Fruit fly (Drosophila melanogaster) whole organism, prepupa: ENCODE measurements around the gene CG3703.

ENCODE experiments used
- CG10631 ChIP-seq: fragments of 200-800 bp; sonication (Bioruptor generic); optimal IDR thresholded peaks from 2 replicates; lab custom pipeline; 2016; ENCODE audit warnings: missing biosample characterization, missing genetic modification characterization
- CG10669 ChIP-seq: fragments of 200-800 bp; sonication (Bioruptor generic); optimal IDR thresholded peaks from 3 replicates; lab custom pipeline; 2018; ENCODE audit warnings: missing biosample characterization, mild to moderate bottlenecking, missing genetic modification characterization, moderate library complexity
- CG11294 ChIP-seq: fragments of 200-800 bp; sonication (Bioruptor generic); IDR thresholded peaks from 2 replicates; pipeline ENCODE4 v1.3.6; 2022; ENCODE audit warnings: missing biosample characterization, missing genetic modification characterization
- CG15336 ChIP-seq: fragments of 200-800 bp; sonication (Bioruptor generic); IDR thresholded peaks from 2 replicates; pipeline ENCODE4 v1.3.6; 2022; ENCODE audit warnings: missing biosample characterization, missing genetic modification characterization
- CG1621 ChIP-seq: fragments of 200-800 bp; sonication (Bioruptor generic); optimal IDR thresholded peaks from 3 replicates; lab custom pipeline; 2018; ENCODE audit warnings: missing biosample characterization, mild to moderate bottlenecking, missing genetic modification characterization
- CG3032 ChIP-seq: fragments of 200-800 bp; optimal IDR thresholded peaks from 2 replicates; lab custom pipeline; 2019; ENCODE audit warnings: missing biosample characterization, mild to moderate bottlenecking, missing genetic modification characterization, moderate library complexity
- CG31627 ChIP-seq: fragments of 200-800 bp; sonication (Bioruptor generic); optimal IDR thresholded peaks from 3 replicates; lab custom pipeline; 2016; ENCODE audit warnings: missing biosample characterization, missing genetic modification characterization
- CG32006 ChIP-seq: fragments of 200-800 bp; sonication (Bioruptor generic); optimal IDR thresholded peaks from 3 replicates; lab custom pipeline; 2017; ENCODE audit warnings: missing biosample characterization, mild to moderate bottlenecking, missing genetic modification characterization
- CG34406 ChIP-seq: fragments of 200-800 bp; sonication (Bioruptor generic); optimal IDR thresholded peaks from 3 replicates; lab custom pipeline; 2016; ENCODE audit warnings: missing biosample characterization, missing genetic modification characterization
- CG3919 ChIP-seq: fragments of 200-800 bp; sonication (Bioruptor generic); optimal IDR thresholded peaks from 3 replicates; lab custom pipeline; 2016; ENCODE audit warnings: missing biosample characterization, missing genetic modification characterization
- CG4318 ChIP-seq: fragments of 200-800 bp; sonication (Bioruptor generic); optimal IDR thresholded peaks from 3 replicates; lab custom pipeline; 2017; ENCODE audit warnings: missing biosample characterization, mild to moderate bottlenecking, missing genetic modification characterization
- CG6163 ChIP-seq: fragments of 200-800 bp; sonication (Bioruptor generic); IDR thresholded peaks from 3 replicates; pipeline ENCODE4 v1.3.6; 2022; ENCODE audit warnings: missing biosample characterization, missing genetic modification characterization
- CG6276 ChIP-seq: fragments of 200-800 bp; sonication (Bioruptor generic); optimal IDR thresholded peaks from 2 replicates; lab custom pipeline; 2017; ENCODE audit warnings: missing biosample characterization, mild to moderate bottlenecking, missing genetic modification characterization
- CG6792 ChIP-seq: fragments of 200-800 bp; sonication (Bioruptor generic); optimal IDR thresholded peaks from 3 replicates; lab custom pipeline; 2016; ENCODE audit warnings: missing biosample characterization, missing genetic modification characterization
- CG7368 ChIP-seq: fragments of 200-800 bp; sonication (Bioruptor generic); optimal IDR thresholded peaks from 3 replicates; lab custom pipeline; 2016; ENCODE audit warnings: missing biosample characterization, missing genetic modification characterization
- CG8119 ChIP-seq: fragments of 200-800 bp; sonication (Bioruptor generic); IDR thresholded peaks from 3 replicates; pipeline ENCODE4 v1.3.6; 2022; ENCODE audit warnings: missing biosample characterization, missing genetic modification characterization
- CG8319 ChIP-seq: fragments of 200-800 bp; sonication (Bioruptor generic); optimal IDR thresholded peaks from 3 replicates; lab custom pipeline; 2016; ENCODE audit warnings: missing biosample characterization, missing genetic modification characterization
- Eip75B ChIP-seq: fragments of 200-800 bp; sonication (Bioruptor generic); optimal IDR thresholded peaks from 3 replicates; lab custom pipeline; 2016; ENCODE audit warnings: missing biosample characterization, missing genetic modification characterization
- Eip78C ChIP-seq: fragments of 200-800 bp; sonication (Bioruptor generic); peaks from one replicate; lab custom pipeline; 2016; ENCODE audit warnings: missing biosample characterization, missing genetic modification characterization
- Eip93F ChIP-seq: fragments of 200-800 bp; sonication (Bioruptor generic); optimal IDR thresholded peaks from 2 replicates; lab custom pipeline; 2016; ENCODE audit warnings: missing biosample characterization, mild to moderate bottlenecking, missing genetic modification characterization
- Ets21C ChIP-seq: fragments of 200-800 bp; sonication (Bioruptor generic); optimal IDR thresholded peaks from 3 replicates; lab custom pipeline; 2016; ENCODE audit warnings: missing biosample characterization, missing genetic modification characterization
- Ets96B ChIP-seq: fragments of 200-800 bp; optimal IDR thresholded peaks from 2 replicates; lab custom pipeline; 2019; ENCODE audit warnings: missing biosample characterization, mild to moderate bottlenecking, missing genetic modification characterization, moderate library complexity
- Gug ChIP-seq: fragments of 200-800 bp; sonication (Bioruptor generic); IDR thresholded peaks from 2 replicates; pipeline ENCODE4 v1.3.6; 2022; ENCODE audit warnings: missing biosample characterization, missing genetic modification characterization
- Hr4 ChIP-seq: fragments of 200-800 bp; sonication (Bioruptor generic); optimal IDR thresholded peaks from 3 replicates; lab custom pipeline; 2016; ENCODE audit warnings: missing biosample characterization, missing genetic modification characterization
- Lpt ChIP-seq: fragments of 200-800 bp; sonication (Bioruptor generic); optimal IDR thresholded peaks from 3 replicates; lab custom pipeline; 2016; ENCODE audit warnings: missing biosample characterization, missing genetic modification characterization
- OdsH ChIP-seq: fragments of 200-800 bp; sonication (Bioruptor generic); optimal IDR thresholded peaks from 3 replicates; lab custom pipeline; 2016; ENCODE audit warnings: missing biosample characterization, missing genetic modification characterization
- dac ChIP-seq: fragments of 200-800 bp; sonication (Bioruptor generic); optimal IDR thresholded peaks from 2 replicates; lab custom pipeline; 2017; ENCODE audit warnings: missing biosample characterization, mild to moderate bottlenecking, missing genetic modification characterization
- dsx ChIP-seq: fragments of 200-800 bp; optimal IDR thresholded peaks from 3 replicates; lab custom pipeline; 2019; ENCODE audit warnings: missing biosample characterization, mild to moderate bottlenecking, missing genetic modification characterization, moderate library complexity; ENCODE audit not compliant: poor library complexity, severe bottlenecking
- eg ChIP-seq: fragments of 200-800 bp; sonication (Bioruptor generic); IDR thresholded peaks from 3 replicates; pipeline ENCODE4 v1.3.6; 2022; ENCODE audit warnings: missing biosample characterization, missing genetic modification characterization
- fd85E ChIP-seq: fragments of 200-800 bp; sonication (Bioruptor generic); optimal IDR thresholded peaks from 3 replicates; lab custom pipeline; 2016; ENCODE audit warnings: missing biosample characterization, missing genetic modification characterization
- lz ChIP-seq: fragments of 200-800 bp; sonication (Bioruptor generic); optimal IDR thresholded peaks from 3 replicates; lab custom pipeline; 2016; ENCODE audit warnings: missing biosample characterization, missing genetic modification characterization
- net ChIP-seq: fragments of 200-800 bp; sonication (Bioruptor generic); optimal IDR thresholded peaks from 3 replicates; lab custom pipeline; 2016; ENCODE audit warnings: missing biosample characterization, missing genetic modification characterization
- pdm3 ChIP-seq: fragments of 200-800 bp; sonication (Bioruptor generic); optimal IDR thresholded peaks from 3 replicates; lab custom pipeline; 2016; ENCODE audit warnings: missing biosample characterization, missing genetic modification characterization
- salr ChIP-seq, 2 experiments: fragments of 200-800 bp; sonication (Bioruptor generic); optimal IDR thresholded peaks; 3 replicates each; lab custom pipeline; 2016 to 2018; ENCODE audit warnings: missing biosample characterization in 2 of 2, missing genetic modification characterization in 2 of 2, mild to moderate bottlenecking in 1 of 2
- ss ChIP-seq, 2 experiments: fragments of 200-800 bp; sonication (Bioruptor generic); optimal IDR thresholded peaks; 2 replicates in 1 of 2; 3 replicates in 1 of 2; lab custom pipeline; 2017 to 2018; ENCODE audit warnings: mild to moderate bottlenecking in 2 of 2, missing biosample characterization in 2 of 2, missing genetic modification characterization in 2 of 2, moderate library complexity in 1 of 2
- svp ChIP-seq: fragments of 200-800 bp; sonication (Bioruptor generic); peaks from one replicate; lab custom pipeline; 2016; ENCODE audit warnings: missing biosample characterization, missing genetic modification characterization
- topi ChIP-seq: fragments of 200-800 bp; sonication (Bioruptor generic); optimal IDR thresholded peaks from 3 replicates; lab custom pipeline; 2016; ENCODE audit warnings: missing biosample characterization, missing genetic modification characterization
- vri ChIP-seq: fragments of 200-800 bp; sonication (Bioruptor generic); optimal IDR thresholded peaks from 3 replicates; lab custom pipeline; 2016; ENCODE audit warnings: missing biosample characterization, mild to moderate bottlenecking, missing genetic modification characterization

The CG3703 gene

dm6 chrX:900725-901345 lies 44.7 kb downstream of the CG3703 start (continued):
- TF ChIP-seq Eip93F (GFP tag; lab: Kevin White, UChicago) (peak; percentile 68), Lpt (peak; percentile 91), dac (GFP tag; lab: Kevin White, UChicago) (peak; percentile 92), ss (GFP tag; optimal IDR thresholded peaks at IDR 0.05; lab: Kevin White, UChicago) (peak; percentile 79 to 91), OdsH (GFP tag; lab: Kevin White, UChicago) (peak; percentile 93), topi (GFP tag; lab: Kevin White, UChicago) (peak; percentile 95), CG10631 (GFP tag; lab: Kevin White, UChicago) (peak; percentile 89), Hr4 (GFP tag; lab: Kevin White, UChicago) (peak; percentile 95), fd85E (GFP tag; lab: Kevin White, UChicago) (peak; percentile 75)

DNA sequence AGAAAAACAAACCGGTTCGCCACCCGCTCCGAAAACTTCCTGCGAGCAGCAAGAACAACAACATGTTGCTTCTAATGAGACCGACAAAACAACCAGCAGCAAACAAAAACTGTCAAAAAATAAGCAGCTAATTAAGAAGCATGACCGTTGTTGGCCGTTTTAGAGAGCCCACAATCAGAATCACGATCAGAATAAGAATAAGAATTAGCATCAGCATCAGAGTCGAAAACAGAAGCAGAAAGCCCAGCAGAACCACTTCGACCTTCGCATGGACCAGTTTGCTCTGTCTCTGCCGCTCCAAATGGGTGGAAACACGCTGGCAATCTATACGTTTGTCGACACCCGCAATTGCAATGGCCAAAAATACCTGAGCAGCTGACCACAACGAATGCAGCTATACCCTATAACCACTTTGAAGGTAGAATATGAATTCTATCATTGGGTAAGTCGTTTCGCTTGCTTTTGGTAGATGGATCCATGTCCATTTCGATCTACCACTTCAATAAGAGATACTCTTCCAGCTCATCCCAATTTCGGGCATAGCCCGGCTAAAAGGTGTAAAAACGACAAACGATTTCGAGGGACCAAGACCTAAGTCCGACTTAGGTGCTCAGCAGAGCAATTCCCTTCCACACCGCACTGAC lies 46.0 kb downstream of the CG3703 start:
- TF ChIP-seq Gug (no peak), CG6163 (0 out of 3 replicates have a peak, but pooled peaks have one; percentile 13), CG32006 (GFP tag; lab: Kevin White, UChicago) (peak; percentile 21), CG8119 (GFP tag; lab: Robert Waterston, UW) (0 out of 3 replicates have a peak, but pooled peaks have one; percentile 20), svp (GFP tag; lab: Kevin White, UChicago) (peak; percentile 46), CG11294 (GFP tag; lab: Robert Waterston, UW) (peak; percentile 7; the same call in 1 of the 2 replicates), Eip78C (GFP tag; lab: Kevin White, UChicago) (peak; percentile 57), Lpt (peak; percentile 2), CG15336 (GFP tag; lab: Robert Waterston, UW) (peak; percentile 53), lz (no peak), eg (peak; percentile 50; the same call in 1 of the 3 replicates), ss (GFP tag; optimal IDR thresholded peaks at IDR 0.05; lab: Kevin White, UChicago) (no peak)

DNA sequence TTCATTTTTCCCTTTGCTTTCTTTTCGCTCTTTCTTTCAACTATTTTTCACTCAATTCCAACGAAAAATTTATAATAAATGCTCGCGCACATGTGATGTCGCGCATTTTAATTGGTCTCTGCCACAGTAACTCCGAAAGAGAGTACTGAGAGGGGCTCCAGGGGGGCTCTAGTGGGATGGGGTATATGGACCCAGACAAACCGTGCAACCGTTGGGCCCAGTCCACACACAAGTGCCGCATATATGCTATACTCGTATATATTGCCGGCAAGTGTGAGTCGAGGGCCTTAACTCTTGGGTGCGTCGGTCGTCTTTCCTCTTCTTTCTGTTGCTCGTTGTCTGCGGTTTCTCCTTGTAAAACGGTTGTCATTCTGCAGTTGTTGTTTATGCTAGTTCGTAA lies 47.2 kb downstream of the CG3703 start:
- TF ChIP-seq ss (GFP tag; optimal IDR thresholded peaks at IDR 0.05; lab: Kevin White, UChicago) (peak; percentile 14 to 25), CG6792 (GFP tag; lab: Kevin White, UChicago) (peak; percentile 21), CG8319 (no peak), Ets96B (tag; lab: Kevin White, UChicago) (peak; percentile 12), Eip75B (GFP tag; lab: Kevin White, UChicago) (peak; percentile 13), CG31627 (GFP tag; lab: Kevin White, UChicago) (no peak), CG10669 (GFP tag; lab: Kevin White, UChicago) (peak; percentile 17), CG1621 (tag; lab: Kevin White, UChicago) (peak; percentile 2), Eip78C (GFP tag; lab: Kevin White, UChicago) (peak; percentile 55), CG4318 (GFP tag; lab: Kevin White, UChicago) (no peak), CG34406 (GFP tag; lab: Kevin White, UChicago) (no peak), CG7368 (GFP tag; lab: Kevin White, UChicago) (peak; percentile 29), net (GFP tag; lab: Kevin White, UChicago) (peak; percentile 37), Gug (no peak), pdm3 (GFP tag; lab: Kevin White, UChicago) (no peak), CG3919 (GFP tag; lab: Kevin White, UChicago) (peak; percentile 18), vri (GFP tag; lab: Kevin White, UChicago) (no peak), CG6276 (GFP tag; lab: Kevin White, UChicago) (no peak), CG6163 (peak; percentile 63; the same call in 2 of the 3 replicates), salr (GFP tag; optimal IDR thresholded peaks at IDR 0.05; lab: Kevin White, UChicago) (no peak), Ets21C (GFP tag; lab: Kevin White, UChicago) (no peak), CG3032 (tag; lab: Kevin White, UChicago) (peak; percentile 11), dsx (GFP tag; lab: Kevin White, UChicago) (peak; percentile 11)
